Worm (Caenorhabditis elegans) whole organism, L4 larva: ENCODE data around the gene oac-1.

ENCODE experiments used
- F49E8.2 ChIP-seq: sonication (generic microtip); optimal IDR thresholded peaks from 2 replicates; lab custom pipeline; 2016; ENCODE audit warnings: missing compliant biosample characterization, mild to moderate bottlenecking, missing genetic modification characterization, borderline replicate concordance
- T26A8.4 ChIP-seq: fragments of 200-800 bp; sonication (Bioruptor generic); IDR thresholded peaks from 2 replicates; pipeline ENCODE4 v1.3.6; 2022; ENCODE audit warnings: missing genetic modification characterization, missing compliant biosample characterization
- lin-13 ChIP-seq: fragments of 150-350 bp; optimal IDR thresholded peaks from 2 replicates; lab custom pipeline; 2014; ENCODE audit warnings: missing biosample characterization, missing genetic modification reagents, missing genetic modification characterization
- nhr-11 ChIP-seq: fragments of 150-350 bp; optimal IDR thresholded peaks from 2 replicates; lab custom pipeline; 2014; ENCODE audit warnings: missing biosample characterization, missing genetic modification characterization
- nhr-237 ChIP-seq: sonication (generic microtip); optimal IDR thresholded peaks from 2 replicates; lab custom pipeline; 2017; ENCODE audit warnings: missing biosample characterization, missing genetic modification characterization
- nhr-76 ChIP-seq: fragments of 150-350 bp; optimal IDR thresholded peaks from 2 replicates; lab custom pipeline; 2014; ENCODE audit warnings: missing biosample characterization, missing genetic modification characterization
- snpc-1.2 ChIP-seq: fragments of 200-800 bp; sonication (Bioruptor generic); IDR thresholded peaks from 2 replicates; pipeline ENCODE4 v1.3.6; 2022; ENCODE audit warnings: missing genetic modification reagents, missing genetic modification characterization, missing compliant biosample characterization

ce11 chrV:19510352-19510751 is 45.4 kb downstream of the oac-1 start:
- no peak for TF ChIP-seq nhr-76 (tag; lab: Kevin White, UChicago)
- TF ChIP-seq nhr-237 (tag; lab: Kevin White, UChicago): no peak
- TF ChIP-seq T26A8.4 (GFP tag; lab: Robert Waterston, UW): no peak
- no peak for TF ChIP-seq snpc-1.2 (GFP tag; lab: Robert Waterston, UW)
- TF ChIP-seq nhr-11 (tag; lab: Kevin White, UChicago): no peak
- TF ChIP-seq lin-13 (GFP tag; lab: Kevin White, UChicago): no peak
- no peak for TF ChIP-seq F49E8.2
